Worm (Caenorhabditis elegans) whole organism, L4 larva: Measurements from ENCODE around the gene C47A4.1.

Source experiments
- aly-2 ChIP-seq: sonication (generic microtip); optimal IDR thresholded peaks from 2 replicates; lab custom pipeline; 2018; ENCODE audit warnings: missing biosample characterization, missing genetic modification characterization
- dmd-8 ChIP-seq: fragments of 200-800 bp; sonication (Bioruptor generic); IDR thresholded peaks from 2 replicates; pipeline ENCODE4 v1.3.6; 2022; ENCODE audit warnings: missing genetic modification characterization, missing compliant biosample characterization
- lin-39 ChIP-seq: fragments of 150-350 bp; optimal IDR thresholded peaks from 2 replicates; lab custom pipeline; 2014; ENCODE audit warnings: missing biosample characterization, missing genetic modification reagents, missing genetic modification characterization
- nhr-102 ChIP-seq: sonication (generic microtip); optimal IDR thresholded peaks from 2 replicates; lab custom pipeline; 2016; ENCODE audit warnings: mild to moderate bottlenecking, missing genetic modification characterization, moderate library complexity, missing compliant biosample characterization

- TF ChIP-seq dmd-8, result no peak
- no peak for TF ChIP-seq aly-2 (tag; lab: Kevin White, UChicago)
- TF ChIP-seq nhr-102 (tag; lab: Kevin White, UChicago), result peak; percentile 76
- no peak for TF ChIP-seq lin-39 (tag; lab: Kevin White, UChicago)
These were observed 8.3 kb downstream of the C47A4.1 start for ce11 chrIV:13707894-13708293.
